Worm (Caenorhabditis elegans) whole organism, young adult: ENCODE data around the gene acn-1.

Experiments used
- Y53F4B.3 ChIP-seq: fragments of 200-800 bp; sonication (Bioruptor generic); IDR thresholded peaks from 2 replicates; pipeline ENCODE4 v1.3.6; 2022; ENCODE audit warnings: missing genetic modification reagents, missing genetic modification characterization, missing compliant biosample characterization
- ama-1 ChIP-seq, 3 experiments: fragments of 150-350 bp in 1 of 3; sonication (generic microtip) in 2 of 3; optimal IDR thresholded peaks; 2 replicates each; lab custom pipeline; 2014 to 2018; ENCODE audit warnings: missing biosample characterization in 2 of 3, missing genetic modification characterization in 2 of 3, missing genetic modification reagents in 2 of 3
- dpl-1 ChIP-seq: fragments of 150-350 bp; optimal IDR thresholded peaks from 2 replicates; lab custom pipeline; 2014; ENCODE audit warnings: missing biosample characterization, missing genetic modification reagents, missing genetic modification characterization
- efl-1 ChIP-seq: fragments of 150-350 bp; optimal IDR thresholded peaks from 2 replicates; lab custom pipeline; 2014; ENCODE audit warnings: missing biosample characterization, missing genetic modification reagents, missing genetic modification characterization
- nfyb-1 ChIP-seq: fragments of 200-800 bp; sonication (Bioruptor generic); IDR thresholded peaks from 2 replicates; pipeline ENCODE4 v1.3.6; 2022; ENCODE audit warnings: missing genetic modification reagents, missing genetic modification characterization, missing compliant biosample characterization
- nhr-80 ChIP-seq: sonication (generic microtip); optimal IDR thresholded peaks from 2 replicates; lab custom pipeline; 2016; ENCODE audit warnings: missing genetic modification characterization, missing compliant biosample characterization

ce11 chrX:5061763-5062162 lies 35.1 kb downstream of the acn-1 start:
- TF ChIP-seq Y53F4B.3 (GFP tag; lab: Robert Waterston, UW) (no peak), ama-1 (optimal IDR thresholded peaks at IDR 0.05; lab: Kevin White, UChicago) (no peak), ama-1 (GFP tag; optimal IDR thresholded peaks at IDR 0.05; lab: Kevin White, UChicago) (no peak), dpl-1 (GFP tag; lab: Kevin White, UChicago) (no peak), nhr-80 (tag; lab: Kevin White, UChicago) (no peak), efl-1 (GFP tag; lab: Kevin White, UChicago) (no peak), nfyb-1 (GFP tag; lab: Robert Waterston, UW) (no peak)
